Worm (Caenorhabditis elegans): ENCODE data around the gene mtm-9.

- no peak for TF ChIP-seq F49E8.2 (tag; optimal IDR thresholded peaks at IDR 0.05; ENCODE audit: borderline replicate concordance)
- TF ChIP-seq mdl-1 (tag; optimal IDR thresholded peaks at IDR 0.05), result no peak
- TF ChIP-seq skn-1 (tag; optimal IDR thresholded peaks at IDR 0.05), result no peak
- no peak for TF ChIP-seq egl-27 (tag; optimal IDR thresholded peaks at IDR 0.05)
- TF ChIP-seq nhr-28 (tag; optimal IDR thresholded peaks at IDR 0.05), result no peak
- TF ChIP-seq lin-15B (tag; optimal IDR thresholded peaks at IDR 0.05), result no peak
- no peak for TF ChIP-seq Y105C5A.15 (GFP tag; IDR thresholded peaks at IDR 0.05)
- TF ChIP-seq ama-1 (optimal IDR thresholded peaks at IDR 0.05), result no peak
- no peak for TF ChIP-seq pqm-1 (tag; optimal IDR thresholded peaks at IDR 0.05)
- no peak for TF ChIP-seq D1046.2 (GFP tag; IDR thresholded peaks at IDR 0.05)
Observed at ce11 chrV:3790424-3790823, 47.0 kb downstream of the mtm-9 start.
